Fruit fly (Drosophila melanogaster) S2 (cell line): ENCODE results near the gene CG34125.
A peak's percentile ranks its signal among the peaks of the same experiment; 100 is the strongest.

Experiments used
- CG8478 ChIP-seq: fragments of >200 bp; optimal IDR thresholded peaks from 2 replicates; lab custom pipeline; 2018
- CTCF ChIP-seq, 2 experiments: fragments of >200 bp; optimal IDR thresholded peaks; 2 replicates each; lab custom pipeline; 2018

- peak; percentile 31 to 47 for TF ChIP-seq CTCF (optimal IDR thresholded peaks at IDR 0.05; lab: Kevin White, UChicago)
- no peak for TF ChIP-seq CG8478 (lab: Kevin White, UChicago)
Observed at dm6 chr2L:5000919-5001581, 35.6 kb downstream of the CG34125 start.
